Fruit fly (Drosophila melanogaster) whole organism, embryonic: ENCODE measurements around the gene CG7366.

Experiments
- Abd-B ChIP-seq: fragments of 200-800 bp; sonication (Bioruptor generic); optimal IDR thresholded peaks from 2 replicates; lab custom pipeline; 2018; ENCODE audit warnings: missing biosample characterization, mild to moderate bottlenecking, missing genetic modification characterization, moderate library complexity
- Adf1 ChIP-seq: fragments of 200-800 bp; sonication (Bioruptor generic); IDR thresholded peaks from 2 replicates; pipeline ENCODE4 v1.3.6; 2022; ENCODE audit warnings: missing biosample characterization, missing genetic modification characterization
- C15 ChIP-seq: fragments of 200-800 bp; sonication (Bioruptor generic); IDR thresholded peaks from 3 replicates; pipeline ENCODE4 v1.3.6; 2022; ENCODE audit warnings: missing biosample characterization, missing genetic modification characterization
- CG10431 ChIP-seq: fragments of 200-800 bp; sonication (Bioruptor generic); optimal IDR thresholded peaks from 3 replicates; lab custom pipeline; 2018; ENCODE audit warnings: missing biosample characterization, mild to moderate bottlenecking, missing genetic modification characterization
- CG11093 ChIP-seq: fragments of 200-800 bp; sonication (Bioruptor generic); IDR thresholded peaks from 3 replicates; pipeline ENCODE4 v1.3.6; 2022; ENCODE audit warnings: missing biosample characterization, missing genetic modification characterization
- CG12236 ChIP-seq: fragments of 200-800 bp; sonication (Bioruptor generic); optimal IDR thresholded peaks from 2 replicates; lab custom pipeline; 2016; ENCODE audit warnings: missing biosample characterization, missing genetic modification characterization
- CG1233 ChIP-seq: fragments of 200-800 bp; sonication (Bioruptor generic); optimal IDR thresholded peaks from 4 replicates; lab custom pipeline; 2018; ENCODE audit warnings: missing biosample characterization, mild to moderate bottlenecking, missing genetic modification characterization
- CG14710 ChIP-seq: fragments of 200-800 bp; sonication (Bioruptor generic); optimal IDR thresholded peaks from 3 replicates; lab custom pipeline; 2019; ENCODE audit warnings: missing biosample characterization, mild to moderate bottlenecking, missing genetic modification characterization, moderate library complexity
- CG14965 ChIP-seq: fragments of 200-800 bp; sonication (Bioruptor generic); optimal IDR thresholded peaks from 2 replicates; lab custom pipeline; 2016; ENCODE audit warnings: missing biosample characterization, missing genetic modification characterization, borderline replicate concordance
- CG15011 ChIP-seq: fragments of 200-800 bp; sonication (Bioruptor generic); optimal IDR thresholded peaks from 3 replicates; lab custom pipeline; 2018; ENCODE audit warnings: missing biosample characterization, mild to moderate bottlenecking, missing genetic modification characterization
- CG15269 ChIP-seq: fragments of 200-800 bp; sonication (Bioruptor generic); optimal IDR thresholded peaks from 2 replicates; lab custom pipeline; 2018; ENCODE audit warnings: missing biosample characterization, mild to moderate bottlenecking, missing genetic modification characterization, moderate library complexity
- CG1602 ChIP-seq: fragments of 200-800 bp; sonication (Bioruptor generic); optimal IDR thresholded peaks from 3 replicates; lab custom pipeline; 2016; ENCODE audit warnings: missing biosample characterization, missing genetic modification characterization
- CG17186 ChIP-seq: fragments of 200-800 bp; sonication (Bioruptor generic); optimal IDR thresholded peaks from 3 replicates; lab custom pipeline; 2017; ENCODE audit warnings: missing biosample characterization, missing genetic modification reagents, missing genetic modification characterization
- CG17385 ChIP-seq: fragments of 200-800 bp; sonication (Bioruptor generic); optimal IDR thresholded peaks from 3 replicates; lab custom pipeline; 2018; ENCODE audit warnings: missing biosample characterization, mild to moderate bottlenecking, missing genetic modification characterization
- CG3407 ChIP-seq: fragments of 200-800 bp; sonication (Bioruptor generic); optimal IDR thresholded peaks from 2 replicates; lab custom pipeline; 2018; ENCODE audit warnings: missing biosample characterization, mild to moderate bottlenecking, missing genetic modification characterization
- CG7372 ChIP-seq: fragments of 200-800 bp; sonication (Bioruptor generic); IDR thresholded peaks from 2 replicates; pipeline ENCODE4 v1.3.6; 2022; ENCODE audit warnings: missing biosample characterization, missing genetic modification characterization
- CG7839 ChIP-seq: fragments of 200-800 bp; sonication (Bioruptor generic); optimal IDR thresholded peaks from 3 replicates; lab custom pipeline; 2018; ENCODE audit warnings: missing biosample characterization, mild to moderate bottlenecking, missing genetic modification characterization, moderate library complexity
- CG7987 ChIP-seq: fragments of 200-800 bp; sonication (Bioruptor generic); optimal IDR thresholded peaks from 2 replicates; lab custom pipeline; 2018; ENCODE audit warnings: missing biosample characterization, mild to moderate bottlenecking, missing genetic modification characterization, moderate library complexity
- CG8089 ChIP-seq: fragments of 200-800 bp; sonication (Bioruptor generic); optimal IDR thresholded peaks from 3 replicates; lab custom pipeline; 2016; ENCODE audit warnings: missing biosample characterization, missing genetic modification characterization
- CG8765 ChIP-seq: fragments of 200-800 bp; sonication (Bioruptor generic); IDR thresholded peaks from 2 replicates; pipeline ENCODE4 v1.3.6; 2022; ENCODE audit warnings: missing biosample characterization, missing genetic modification characterization
- CG8944 ChIP-seq: fragments of 200-800 bp; sonication (Bioruptor generic); optimal IDR thresholded peaks from 3 replicates; lab custom pipeline; 2016; ENCODE audit warnings: missing biosample characterization, missing genetic modification characterization
- CG9609 ChIP-seq: fragments of 200-800 bp; sonication (Bioruptor generic); optimal IDR thresholded peaks from 3 replicates; lab custom pipeline; 2016; ENCODE audit warnings: missing biosample characterization, missing genetic modification characterization
- D19B ChIP-seq: fragments of 200-800 bp; sonication (Bioruptor generic); optimal IDR thresholded peaks from 2 replicates; lab custom pipeline; 2017; ENCODE audit warnings: missing biosample characterization, mild to moderate bottlenecking, missing genetic modification characterization
- HHEX ChIP-seq: fragments of 200-800 bp; sonication (Bioruptor generic); optimal IDR thresholded peaks from 3 replicates; lab custom pipeline; 2017; ENCODE audit warnings: missing biosample characterization, mild to moderate bottlenecking, missing genetic modification characterization, missing genetic modification reagents
- HLHmδ ChIP-seq: fragments of 200-800 bp; sonication (Bioruptor generic); optimal IDR thresholded peaks from 2 replicates; lab custom pipeline; 2018; ENCODE audit warnings: missing biosample characterization, mild to moderate bottlenecking, missing genetic modification characterization, moderate library complexity
- HmgZ ChIP-seq: fragments of 200-800 bp; sonication (Bioruptor generic); optimal IDR thresholded peaks from 2 replicates; lab custom pipeline; 2018; ENCODE audit warnings: missing biosample characterization, mild to moderate bottlenecking, missing genetic modification characterization
- Lim3 ChIP-seq: fragments of 200-800 bp; sonication (Bioruptor generic); IDR thresholded peaks from 2 replicates; pipeline ENCODE4 v1.3.6; 2022; ENCODE audit warnings: missing biosample characterization, missing genetic modification characterization
- MESR4 ChIP-seq: fragments of 200-800 bp; sonication (Bioruptor generic); optimal IDR thresholded peaks from 2 replicates; lab custom pipeline; 2018; ENCODE audit warnings: missing biosample characterization, mild to moderate bottlenecking, missing genetic modification characterization, moderate library complexity
- Meics ChIP-seq: fragments of 200-800 bp; sonication (Bioruptor generic); optimal IDR thresholded peaks from 2 replicates; lab custom pipeline; 2017; ENCODE audit warnings: missing biosample characterization, mild to moderate bottlenecking, missing genetic modification characterization
- Poxn ChIP-seq: fragments of 200-800 bp; sonication (Bioruptor generic); IDR thresholded peaks from 2 replicates; pipeline ENCODE4 v1.3.6; 2022; ENCODE audit warnings: missing biosample characterization, missing genetic modification characterization
- Ravus ChIP-seq: fragments of 200-800 bp; sonication (Bioruptor generic); IDR thresholded peaks from 2 replicates; pipeline ENCODE4 v1.3.6; 2022; ENCODE audit warnings: missing biosample characterization, missing genetic modification characterization
- Side ChIP-seq: fragments of 200-800 bp; sonication (Bioruptor generic); optimal IDR thresholded peaks from 2 replicates; lab custom pipeline; 2016; ENCODE audit warnings: missing biosample characterization, missing genetic modification characterization
- Spps ChIP-seq: fragments of 200-800 bp; sonication (Bioruptor generic); optimal IDR thresholded peaks from 2 replicates; lab custom pipeline; 2018; ENCODE audit warnings: missing biosample characterization, mild to moderate bottlenecking, missing genetic modification characterization
- Stat92E ChIP-seq, 3 experiments: fragments of >200 bp in 2 of 3; fragments of 200-800 bp in 1 of 3; sonication (Bioruptor generic) in 1 of 3; optimal IDR thresholded peaks; 2 replicates each; lab custom pipeline; 2017 to 2019; ENCODE audit warnings: missing biosample characterization in 3 of 3, missing genetic modification characterization in 3 of 3, mild to moderate bottlenecking in 1 of 3, moderate library complexity in 1 of 3
- Vsx1 ChIP-seq: fragments of 200-800 bp; sonication (Bioruptor generic); optimal IDR thresholded peaks from 2 replicates; lab custom pipeline; 2017; ENCODE audit warnings: missing biosample characterization, mild to moderate bottlenecking, missing genetic modification characterization, missing genetic modification reagents
- Xrp1 ChIP-seq: fragments of 200-800 bp; sonication (Bioruptor generic); IDR thresholded peaks from 2 replicates; pipeline ENCODE4 v1.3.6; 2022; ENCODE audit warnings: missing biosample characterization, missing genetic modification characterization
- danr ChIP-seq: fragments of 200-800 bp; sonication (Bioruptor generic); IDR thresholded peaks from 2 replicates; pipeline ENCODE4 v1.3.6; 2022; ENCODE audit warnings: missing biosample characterization, missing genetic modification characterization
- grn ChIP-seq: fragments of 200-800 bp; sonication (Bioruptor generic); optimal IDR thresholded peaks from 3 replicates; lab custom pipeline; 2017; ENCODE audit warnings: missing biosample characterization, missing genetic modification characterization
- gt ChIP-seq: fragments of 200-800 bp; sonication (Bioruptor generic); IDR thresholded peaks from 2 replicates; pipeline ENCODE4 v1.3.6; 2022; ENCODE audit warnings: missing biosample characterization, missing genetic modification characterization
- h ChIP-seq: fragments of >200 bp; optimal IDR thresholded peaks from 2 replicates; lab custom pipeline; 2017
- hkb ChIP-seq, 2 experiments: fragments of 200-800 bp in 1 of 2; fragments of >200 bp in 1 of 2; sonication (Bioruptor generic) in 1 of 2; IDR thresholded peaks in 1 of 2; optimal IDR thresholded peaks in 1 of 2; 2 replicates each; pipeline versions ENCODE4 v1.3.6 to Lab custom; 2017 to 2022; ENCODE audit warnings: missing biosample characterization in 1 of 2, missing genetic modification characterization in 1 of 2
- kay ChIP-seq: fragments of 200-800 bp; sonication (Bioruptor generic); optimal IDR thresholded peaks from 2 replicates; lab custom pipeline; 2016; ENCODE audit warnings: missing biosample characterization, missing genetic modification characterization
- lab ChIP-seq: fragments of 200-800 bp; sonication (Bioruptor generic); optimal IDR thresholded peaks from 3 replicates; lab custom pipeline; 2017; ENCODE audit warnings: missing biosample characterization, missing genetic modification characterization, mild to moderate bottlenecking, moderate library complexity, missing genetic modification reagents
- lbe ChIP-seq: fragments of 200-800 bp; sonication (Bioruptor generic); optimal IDR thresholded peaks from 2 replicates; lab custom pipeline; 2016; ENCODE audit warnings: missing biosample characterization, mild to moderate bottlenecking, missing genetic modification characterization
- maf-S ChIP-seq: fragments of 200-800 bp; sonication (Bioruptor generic); optimal IDR thresholded peaks from 2 replicates; lab custom pipeline; 2016; ENCODE audit warnings: missing biosample characterization, missing genetic modification characterization
- pzg ChIP-seq: fragments of 200-800 bp; sonication (Bioruptor generic); optimal IDR thresholded peaks from 3 replicates; lab custom pipeline; 2018; ENCODE audit warnings: missing biosample characterization, mild to moderate bottlenecking, missing genetic modification characterization, moderate library complexity
- sd ChIP-seq: fragments of 200-800 bp; sonication (Bioruptor generic); optimal IDR thresholded peaks from 3 replicates; lab custom pipeline; 2018; ENCODE audit warnings: missing biosample characterization, mild to moderate bottlenecking, missing genetic modification characterization, moderate library complexity
- sima ChIP-seq: fragments of 200-800 bp; sonication (Bioruptor generic); optimal IDR thresholded peaks from 2 replicates; lab custom pipeline; 2016; ENCODE audit warnings: missing biosample characterization, missing genetic modification characterization
- so ChIP-seq: fragments of 200-800 bp; sonication (Bioruptor generic); IDR thresholded peaks from 3 replicates; pipeline ENCODE4 v1.3.6; 2022; ENCODE audit warnings: missing biosample characterization, missing genetic modification characterization

Gene CG7366

dm6 chr3L:8177795-8178564, 24.2 kb downstream of the CG7366 start, which contains the start of gene Nmt (continued):
- TF ChIP-seq Vsx1 (GFP tag; lab: Kevin White, UChicago) (no peak), CG14710 (tag; lab: Kevin White, UChicago) (no peak), CG8765 (no peak), CG1602 (GFP tag; lab: Kevin White, UChicago) (peak; percentile 26), danr (GFP tag; lab: Robert Waterston, UW) (no peak), Ravus (GFP tag; lab: Robert Waterston, UW) (no peak), Lim3 (GFP tag; lab: Robert Waterston, UW) (no peak), Stat92E (GFP tag; optimal IDR thresholded peaks at IDR 0.05; lab: Kevin White, UChicago) (no peak), gt (GFP tag; lab: Robert Waterston, UW) (no peak), Adf1 (GFP tag; lab: Robert Waterston, UW) (no peak; the same call in 1 of the 2 replicates), CG17385 (GFP tag; lab: Kevin White, UChicago) (peak; percentile 17), CG11093 (GFP tag; lab: Robert Waterston, UW) (0 out of 3 replicates have a peak, but pooled peaks have one; percentile 11), CG7839 (tag; lab: Kevin White, UChicago) (peak; percentile 40), Meics (GFP tag; lab: Kevin White, UChicago) (no peak), MESR4 (GFP tag; lab: Kevin White, UChicago) (peak; percentile 45), grn (GFP tag; lab: Kevin White, UChicago) (no peak), CG15269 (no peak), Poxn (no peak), kay (GFP tag; lab: Kevin White, UChicago) (no peak), C15 (GFP tag; lab: Robert Waterston, UW) (no peak), D19B (GFP tag; lab: Kevin White, UChicago) (no peak), Abd-B (GFP tag; lab: Kevin White, UChicago) (no peak), hkb (optimal IDR thresholded peaks at IDR 0.05; lab: Kevin White, UChicago) (no peak), hkb (GFP tag; IDR thresholded peaks at IDR 0.05; lab: Robert Waterston, UW) (0 out of 2 replicates have a peak, but pooled peaks have one; percentile 26), CG9609 (no peak), CG14965 (GFP tag; lab: Kevin White, UChicago) (no peak), sima (no peak), Spps (tag; lab: Kevin White, UChicago) (no peak), CG12236 (GFP tag; lab: Kevin White, UChicago) (no peak), h (no peak), lab (no peak), CG15011 (GFP tag; lab: Kevin White, UChicago) (no peak), HmgZ (tag; lab: Kevin White, UChicago) (no peak), HHEX (GFP tag; lab: Kevin White, UChicago) (no peak), CG1233 (GFP tag; lab: Kevin White, UChicago) (no peak), CG7987 (no peak), pzg (peak; percentile 77), CG3407 (GFP tag; lab: Kevin White, UChicago) (no peak), CG10431 (GFP tag; lab: Kevin White, UChicago) (no peak), Xrp1 (no peak), Side (GFP tag; lab: Kevin White, UChicago) (no peak), sd (tag; lab: Kevin White, UChicago) (no peak), CG8089 (GFP tag; lab: Kevin White, UChicago) (no peak), lbe (no peak), HLHmδ (no peak), maf-S (GFP tag; lab: Kevin White, UChicago) (no peak), CG17186 (no peak), CG7372 (no peak), so (no peak), CG8944 (GFP tag; lab: Kevin White, UChicago) (no peak)
